Fruit fly (Drosophila melanogaster) whole organism, embryonic: ENCODE data around the gene CG7264.

ENCODE experiments used
- Atf3 ChIP-seq: fragments of 200-800 bp; sonication (Bioruptor generic); optimal IDR thresholded peaks from 3 replicates; lab custom pipeline; 2016; ENCODE audit warnings: missing biosample characterization, missing genetic modification characterization
- CG11398 ChIP-seq: fragments of 200-800 bp; sonication (Bioruptor generic); optimal IDR thresholded peaks from 2 replicates; lab custom pipeline; 2016; ENCODE audit warnings: missing biosample characterization, missing genetic modification characterization
- CG15011 ChIP-seq: fragments of 200-800 bp; sonication (Bioruptor generic); optimal IDR thresholded peaks from 3 replicates; lab custom pipeline; 2018; ENCODE audit warnings: missing biosample characterization, mild to moderate bottlenecking, missing genetic modification characterization
- CG1529 ChIP-seq: fragments of 200-800 bp; sonication (Bioruptor generic); optimal IDR thresholded peaks from 3 replicates; lab custom pipeline; 2018; ENCODE audit warnings: missing biosample characterization, missing genetic modification characterization
- CG1603 ChIP-seq: fragments of 200-800 bp; sonication (Bioruptor generic); optimal IDR thresholded peaks from 2 replicates; lab custom pipeline; 2019; ENCODE audit warnings: missing biosample characterization, mild to moderate bottlenecking, missing genetic modification characterization, moderate library complexity
- CG16779 ChIP-seq: fragments of 200-800 bp; sonication (Bioruptor generic); IDR thresholded peaks from 2 replicates; pipeline ENCODE4 v1.3.6; 2022; ENCODE audit warnings: missing biosample characterization, missing genetic modification characterization
- CG17359 ChIP-seq: fragments of 200-800 bp; sonication (Bioruptor generic); optimal IDR thresholded peaks from 3 replicates; lab custom pipeline; 2018; ENCODE audit warnings: missing biosample characterization, mild to moderate bottlenecking, missing genetic modification characterization, moderate library complexity
- CG17361 ChIP-seq: fragments of 200-800 bp; sonication (Bioruptor generic); IDR thresholded peaks from 3 replicates; pipeline ENCODE4 v1.3.6; 2022; ENCODE audit warnings: missing biosample characterization, missing genetic modification characterization
- CG32532 ChIP-seq: fragments of 200-800 bp; sonication (Bioruptor generic); IDR thresholded peaks from 2 replicates; pipeline ENCODE4 v1.3.6; 2022; ENCODE audit warnings: missing biosample characterization, missing genetic modification characterization
- CG33213 ChIP-seq: fragments of 200-800 bp; sonication (Bioruptor generic); optimal IDR thresholded peaks from 3 replicates; lab custom pipeline; 2016; ENCODE audit warnings: missing biosample characterization, missing genetic modification characterization
- CG3995 ChIP-seq: fragments of 200-800 bp; sonication (Bioruptor generic); optimal IDR thresholded peaks from 3 replicates; lab custom pipeline; 2016; ENCODE audit warnings: missing biosample characterization, missing genetic modification characterization
- CG42726 ChIP-seq: fragments of 200-800 bp; sonication (Bioruptor generic); IDR thresholded peaks from 2 replicates; pipeline ENCODE4 v1.3.6; 2022; ENCODE audit warnings: missing biosample characterization, missing genetic modification characterization; ENCODE audit not compliant: partially characterized antibody
- CG4404 ChIP-seq: fragments of 200-800 bp; sonication (Bioruptor generic); IDR thresholded peaks from 2 replicates; pipeline ENCODE4 v1.3.6; 2022; ENCODE audit warnings: missing biosample characterization, missing genetic modification characterization
- CG6791 ChIP-seq: fragments of 200-800 bp; sonication (Bioruptor generic); IDR thresholded peaks from 3 replicates; pipeline ENCODE4 v1.3.6; 2022; ENCODE audit warnings: missing biosample characterization, missing genetic modification characterization; ENCODE audit not compliant: partially characterized antibody
- CG7357 ChIP-seq: fragments of 200-800 bp; sonication (Bioruptor generic); IDR thresholded peaks from 3 replicates; pipeline ENCODE4 v1.3.6; 2022; ENCODE audit warnings: missing biosample characterization, missing genetic modification characterization
- CG7372 ChIP-seq: fragments of 200-800 bp; sonication (Bioruptor generic); IDR thresholded peaks from 2 replicates; pipeline ENCODE4 v1.3.6; 2022; ENCODE audit warnings: missing biosample characterization, missing genetic modification characterization
- CG7786 ChIP-seq: fragments of 200-800 bp; sonication (Bioruptor generic); optimal IDR thresholded peaks from 2 replicates; lab custom pipeline; 2016; ENCODE audit warnings: missing biosample characterization, missing genetic modification characterization
- CG7963 ChIP-seq: fragments of 200-800 bp; sonication (Bioruptor generic); IDR thresholded peaks from 3 replicates; pipeline ENCODE4 v1.3.6; 2022; ENCODE audit warnings: missing biosample characterization, missing genetic modification characterization; ENCODE audit not compliant: partially characterized antibody
- CG7987 ChIP-seq: fragments of 200-800 bp; sonication (Bioruptor generic); optimal IDR thresholded peaks from 2 replicates; lab custom pipeline; 2018; ENCODE audit warnings: missing biosample characterization, mild to moderate bottlenecking, missing genetic modification characterization, moderate library complexity
- Dfd ChIP-seq, 2 experiments: fragments of >200 bp; optimal IDR thresholded peaks; 2 replicates each; lab custom pipeline; 2017; ENCODE audit warnings: missing biosample characterization in 2 of 2, missing genetic modification characterization in 2 of 2
- Doc3 ChIP-seq: fragments of 200-800 bp; sonication (Bioruptor generic); IDR thresholded peaks from 3 replicates; pipeline ENCODE4 v1.3.6; 2022; ENCODE audit warnings: missing biosample characterization, missing genetic modification characterization; ENCODE audit not compliant: partially characterized antibody
- Gug ChIP-seq: fragments of 200-800 bp; sonication (Bioruptor generic); IDR thresholded peaks from 4 replicates; pipeline ENCODE4 v1.3.6; 2022; ENCODE audit warnings: missing biosample characterization, missing genetic modification characterization
- H2.0 ChIP-seq: fragments of 200-800 bp; sonication (Bioruptor generic); IDR thresholded peaks from 2 replicates; pipeline ENCODE4 v1.3.6; 2022; ENCODE audit warnings: missing biosample characterization, missing genetic modification characterization
- Mes4 ChIP-seq: fragments of 200-800 bp; sonication (Bioruptor generic); optimal IDR thresholded peaks from 2 replicates; lab custom pipeline; 2016; ENCODE audit warnings: missing biosample characterization, missing genetic modification characterization
- Optix ChIP-seq: fragments of 200-800 bp; sonication (Bioruptor generic); IDR thresholded peaks from 3 replicates; pipeline ENCODE4 v1.3.6; 2022; ENCODE audit warnings: missing biosample characterization, missing genetic modification characterization
- PHDP ChIP-seq: fragments of 200-800 bp; sonication (Bioruptor generic); optimal IDR thresholded peaks from 3 replicates; lab custom pipeline; 2018; ENCODE audit warnings: missing biosample characterization, mild to moderate bottlenecking, missing genetic modification characterization, moderate library complexity
- Sin3A ChIP-seq: fragments of >200 bp; optimal IDR thresholded peaks from 2 replicates; lab custom pipeline; 2018
- abd-A ChIP-seq: fragments of 200-800 bp; sonication (Bioruptor generic); optimal IDR thresholded peaks from 3 replicates; lab custom pipeline; 2019; ENCODE audit warnings: missing biosample characterization, mild to moderate bottlenecking, missing genetic modification characterization, moderate library complexity
- ap ChIP-seq: fragments of 200-800 bp; sonication (Bioruptor generic); IDR thresholded peaks from 2 replicates; pipeline ENCODE4 v1.3.6; 2022; ENCODE audit warnings: missing biosample characterization, missing genetic modification characterization
- cas ChIP-seq: fragments of 200-800 bp; sonication (Bioruptor generic); IDR thresholded peaks from 2 replicates; pipeline ENCODE4 v1.3.6; 2022; ENCODE audit warnings: missing biosample characterization, missing genetic modification characterization
- dimm ChIP-seq: fragments of 200-800 bp; sonication (Bioruptor generic); IDR thresholded peaks from 2 replicates; pipeline ENCODE4 v1.3.6; 2022; ENCODE audit warnings: missing biosample characterization, missing genetic modification characterization
- dmrt11E ChIP-seq: fragments of 200-800 bp; sonication (Bioruptor generic); optimal IDR thresholded peaks from 3 replicates; lab custom pipeline; 2018; ENCODE audit warnings: missing biosample characterization, mild to moderate bottlenecking, missing genetic modification characterization, moderate library complexity
- fu2 ChIP-seq: fragments of 200-800 bp; sonication (Bioruptor generic); optimal IDR thresholded peaks from 2 replicates; lab custom pipeline; 2016; ENCODE audit warnings: missing biosample characterization, missing genetic modification characterization
- gsb-n ChIP-seq: fragments of 200-800 bp; sonication (Bioruptor generic); optimal IDR thresholded peaks from 3 replicates; lab custom pipeline; 2018; ENCODE audit warnings: missing biosample characterization, mild to moderate bottlenecking, missing genetic modification characterization
- her ChIP-seq: fragments of 200-800 bp; sonication (Bioruptor generic); optimal IDR thresholded peaks from 2 replicates; lab custom pipeline; 2016; ENCODE audit warnings: missing biosample characterization, missing genetic modification characterization
- ind ChIP-seq: fragments of 200-800 bp; sonication (Bioruptor generic); optimal IDR thresholded peaks from 3 replicates; lab custom pipeline; 2016; ENCODE audit warnings: missing biosample characterization, missing genetic modification characterization
- jing ChIP-seq: fragments of 200-800 bp; sonication (Bioruptor generic); optimal IDR thresholded peaks from 2 replicates; lab custom pipeline; 2018; ENCODE audit warnings: missing biosample characterization, mild to moderate bottlenecking, missing genetic modification characterization
- luna ChIP-seq: fragments of 200-800 bp; sonication (Bioruptor generic); optimal IDR thresholded peaks from 2 replicates; lab custom pipeline; 2016; ENCODE audit warnings: missing biosample characterization, missing genetic modification characterization
- nerfin-2 ChIP-seq: fragments of 200-800 bp; sonication (Bioruptor generic); IDR thresholded peaks from 2 replicates; pipeline ENCODE4 v1.3.6; 2022; ENCODE audit warnings: missing biosample characterization, missing genetic modification characterization; ENCODE audit not compliant: partially characterized antibody
- onecut ChIP-seq: fragments of 200-800 bp; sonication (Bioruptor generic); IDR thresholded peaks from 2 replicates; pipeline ENCODE4 v1.3.6; 2022; ENCODE audit warnings: missing biosample characterization, missing genetic modification characterization
- pfk ChIP-seq: fragments of 200-800 bp; sonication (Bioruptor generic); optimal IDR thresholded peaks from 2 replicates; lab custom pipeline; 2018; ENCODE audit warnings: missing biosample characterization, mild to moderate bottlenecking, missing genetic modification characterization, moderate library complexity
- pho ChIP-seq: fragments of 200-800 bp; sonication (Bioruptor generic); optimal IDR thresholded peaks from 2 replicates; lab custom pipeline; 2016; ENCODE audit warnings: missing biosample characterization, missing genetic modification characterization
- rib ChIP-seq: fragments of 200-800 bp; sonication (Bioruptor generic); IDR thresholded peaks from 2 replicates; pipeline ENCODE4 v1.3.6; 2022; ENCODE audit warnings: missing biosample characterization, missing genetic modification characterization
- sens ChIP-seq: fragments of 200-800 bp; sonication (Bioruptor generic); peaks from one replicate; lab custom pipeline; 2016; ENCODE audit warnings: missing biosample characterization, missing genetic modification characterization
- sqz ChIP-seq: fragments of 200-800 bp; sonication (Bioruptor generic); optimal IDR thresholded peaks from 3 replicates; lab custom pipeline; 2018; ENCODE audit warnings: missing biosample characterization, mild to moderate bottlenecking, missing genetic modification characterization
- tgo ChIP-seq: fragments of 200-800 bp; sonication (Bioruptor generic); IDR thresholded peaks from 3 replicates; pipeline ENCODE4 v1.3.6; 2022; ENCODE audit warnings: missing biosample characterization, missing genetic modification characterization
- tin ChIP-seq: fragments of 200-800 bp; sonication (Bioruptor generic); optimal IDR thresholded peaks from 3 replicates; lab custom pipeline; 2016; ENCODE audit warnings: missing biosample characterization, missing genetic modification characterization
- unc-4 ChIP-seq: fragments of 200-800 bp; sonication (Bioruptor generic); IDR thresholded peaks from 2 replicates; pipeline ENCODE4 v1.3.6; 2022; ENCODE audit warnings: missing biosample characterization, missing genetic modification characterization; ENCODE audit not compliant: partially characterized antibody
- zfh2 ChIP-seq: fragments of 200-800 bp; sonication (Bioruptor generic); optimal IDR thresholded peaks from 2 replicates; lab custom pipeline; 2016; ENCODE audit warnings: missing biosample characterization, missing genetic modification characterization

CG7264 gene

DNA sequence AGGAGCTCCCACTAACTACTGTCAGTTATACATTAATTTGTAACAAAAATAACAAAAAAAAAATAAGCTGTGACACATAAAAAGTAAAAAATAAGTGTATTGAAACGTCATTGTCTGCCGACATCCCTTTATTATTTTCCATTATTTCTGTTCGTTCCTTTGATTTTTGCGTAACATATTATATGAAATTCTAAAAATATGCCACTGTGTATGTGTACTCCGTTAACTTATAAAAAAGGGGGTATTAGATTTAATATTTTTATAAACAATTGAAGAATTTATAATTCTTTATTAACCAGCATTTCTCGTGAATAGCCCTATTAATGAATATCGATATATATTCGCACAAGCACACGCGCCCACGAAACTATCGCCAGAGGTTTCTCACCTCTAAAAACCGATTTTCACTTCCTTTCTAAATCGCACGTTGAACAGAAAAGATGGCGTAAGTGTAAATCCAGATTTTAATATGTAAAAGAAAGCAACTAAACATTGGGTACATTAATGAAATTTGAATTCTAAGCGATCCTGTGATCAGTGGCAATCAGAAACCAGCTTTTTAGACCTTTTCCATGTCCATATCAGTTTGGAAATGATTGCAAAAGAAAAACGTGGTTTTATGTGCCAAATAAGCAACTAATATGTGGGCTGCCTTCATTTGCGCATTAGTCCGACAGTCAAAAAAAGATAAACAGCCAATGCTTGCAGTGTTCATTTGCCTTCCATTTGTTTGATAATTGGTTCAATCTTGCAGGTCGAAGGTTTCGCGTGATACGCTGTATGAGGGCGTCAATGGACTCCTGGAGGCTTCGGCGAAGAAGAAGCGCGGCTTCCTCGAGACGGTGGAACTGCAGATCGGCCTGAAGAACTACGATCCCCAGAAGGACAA, 6.1 kb upstream of the CG7264 start, which contains the start of gene RpL10Ab (continued):
- TF ChIP-seq onecut (GFP tag; lab: Robert Waterston, UW) (peak; percentile 77), pho (GFP tag; lab: Kevin White, UChicago) (peak; percentile 31), gsb-n (tag; lab: Kevin White, UChicago) (peak; percentile 56), Doc3 (peak; percentile 64), ap (GFP tag; lab: Robert Waterston, UW) (0 out of 2 replicates have a peak, but pooled peaks have one; percentile 29), dimm (0 out of 2 replicates have a peak, but pooled peaks have one; percentile 9), Mes4 (GFP tag; lab: Kevin White, UChicago) (peak; percentile 69), Gug (GFP tag; lab: Robert Waterston, UW) (peak; percentile 64; the same call in 2 of the 4 replicates), fu2 (GFP tag; lab: Kevin White, UChicago) (no peak), Dfd (GFP tag; optimal IDR thresholded peaks at IDR 0.05; lab: Kevin White, UChicago) (no peak), nerfin-2 (GFP tag; lab: Robert Waterston, UW) (peak; percentile 78), H2.0 (GFP tag; lab: Robert Waterston, UW) (peak; percentile 61), CG7357 (GFP tag; lab: Robert Waterston, UW) (peak; percentile 66; the same call in 1 of the 3 replicates), CG1529 (GFP tag; lab: Kevin White, UChicago) (no peak), abd-A (tag; lab: Kevin White, UChicago) (no peak), Sin3A (lab: Kevin White, UChicago) (no peak), jing (no peak), Atf3 (GFP tag; lab: Kevin White, UChicago) (peak; percentile 14), CG17361 (GFP tag; lab: Robert Waterston, UW) (peak; percentile 85), CG7372 (GFP tag; lab: Robert Waterston, UW) (peak; percentile 66; the same call in 1 of the 2 replicates), CG42726 (GFP tag; lab: Robert Waterston, UW) (peak; percentile 95), CG32532 (GFP tag; lab: Robert Waterston, UW) (peak; percentile 78), pfk (peak; percentile 65), CG33213 (GFP tag; lab: Kevin White, UChicago) (peak; percentile 33), cas (peak; percentile 56; the same call in 1 of the 2 replicates), CG7987 (GFP tag; lab: Kevin White, UChicago) (peak; percentile 84), CG6791 (GFP tag; lab: Robert Waterston, UW) (peak; percentile 92), CG15011 (peak; percentile 5), CG7963 (peak; percentile 88), CG7786 (GFP tag; lab: Kevin White, UChicago) (no peak), PHDP (tag; lab: Kevin White, UChicago) (peak; percentile 46), tgo (peak; percentile 71), CG4404 (GFP tag; lab: Robert Waterston, UW) (peak; percentile 80), Optix (GFP tag; lab: Robert Waterston, UW) (peak; percentile 50; the same call in 1 of the 3 replicates), CG16779 (GFP tag; lab: Robert Waterston, UW) (no peak), rib (GFP tag; lab: Robert Waterston, UW) (peak; percentile 67; the same call in 1 of the 2 replicates), luna (GFP tag; lab: Kevin White, UChicago) (peak; percentile 24), sens (peak; percentile 83), CG3995 (GFP tag; lab: Kevin White, UChicago) (peak; percentile 46), dmrt11E (tag; lab: Kevin White, UChicago) (peak; percentile 25), zfh2 (GFP tag; lab: Kevin White, UChicago) (peak; percentile 68), CG11398 (peak; percentile 2), her (GFP tag; lab: Kevin White, UChicago) (peak; percentile 54), CG1603 (peak; percentile 69), unc-4 (peak; percentile 65), CG17359 (peak; percentile 31), ind (GFP tag; lab: Kevin White, UChicago) (peak; percentile 71), tin (peak; percentile 26), sqz (GFP tag; lab: Kevin White, UChicago) (peak; percentile 28)
